Worm (Caenorhabditis elegans): ENCODE measurements around the gene prmt-5.
A peak's percentile ranks its signal among the peaks of the same experiment; 100 is the strongest.

ce11 chrIII:5210269-5210668, 20.1 kb upstream of the prmt-5 start:
- TF ChIP-seq pha-4 (tag; optimal IDR thresholded peaks at IDR 0.05) (no peak), fax-1 (tag; optimal IDR thresholded peaks at IDR 0.05) (no peak), unc-55 (GFP tag; optimal IDR thresholded peaks at IDR 0.05) (peak; percentile 12), pqm-1 (tag; optimal IDR thresholded peaks at IDR 0.05) (no peak), dve-1 (tag; optimal IDR thresholded peaks at IDR 0.05) (no peak)
